Fruit fly (Drosophila melanogaster): ENCODE measurements around the gene CG33298.

- TF ChIP-seq usp (GFP tag; optimal IDR thresholded peaks at IDR 0.05) = no peak
- no peak for TF ChIP-seq CG8478 (optimal IDR thresholded peaks at IDR 0.05)
Observed at dm6 chr2L:9566656-9567055, 71.4 kb downstream of the CG33298 start, which contains the start of gene jp.
